Worm (Caenorhabditis elegans) whole organism, young adult: Measurements from ENCODE around the gene W06G6.2.

Experiments
- B0019.2 ChIP-seq: fragments of 200-800 bp; sonication (Bioruptor generic); conservative IDR thresholded peaks from 2 replicates; pipeline ENCODE4 v1.3.6; 2022; ENCODE audit warnings: missing genetic modification reagents, missing genetic modification characterization, missing compliant biosample characterization
- B0035.1 ChIP-seq: sonication (generic microtip); optimal IDR thresholded peaks from 2 replicates; lab custom pipeline; 2016; ENCODE audit warnings: missing genetic modification characterization, mild to moderate bottlenecking, missing compliant biosample characterization, missing genotype, missing genetic modification reagents
- C06A6.2 ChIP-seq: fragments of 200-800 bp; sonication (Bioruptor generic); conservative IDR thresholded peaks from 2 replicates; pipeline ENCODE4 v1.3.6; 2022; ENCODE audit warnings: missing genetic modification characterization, missing compliant biosample characterization
- F49E8.2 ChIP-seq: sonication (generic microtip); optimal IDR thresholded peaks from 3 replicates; lab custom pipeline; 2017; ENCODE audit warnings: missing genetic modification characterization, mild to moderate bottlenecking, missing compliant biosample characterization, antibody characterized with exemption, moderate library complexity; ENCODE audit not compliant: insufficient read depth
- F52B5.7 ChIP-seq: sonication (generic microtip); optimal IDR thresholded peaks from 2 replicates; lab custom pipeline; 2016; ENCODE audit warnings: mild to moderate bottlenecking, missing genetic modification characterization, missing compliant biosample characterization
- F55B11.4 ChIP-seq: sonication (generic microtip); optimal IDR thresholded peaks from 2 replicates; lab custom pipeline; 2016; ENCODE audit warnings: missing compliant biosample characterization, missing genetic modification characterization, borderline replicate concordance; ENCODE audit not compliant: insufficient read depth
- Y53F4B.3 ChIP-seq: fragments of 200-800 bp; sonication (Bioruptor generic); IDR thresholded peaks from 2 replicates; pipeline ENCODE4 v1.3.6; 2022; ENCODE audit warnings: missing genetic modification reagents, missing genetic modification characterization, missing compliant biosample characterization
- Y56A3A.18 ChIP-seq: fragments of 200-800 bp; sonication (Bioruptor generic); IDR thresholded peaks from 2 replicates; pipeline ENCODE4 v1.3.6; 2022; ENCODE audit warnings: missing genetic modification reagents, missing genetic modification characterization, missing compliant biosample characterization
- Y67H2A.10 ChIP-seq: fragments of 200-800 bp; sonication (Bioruptor generic); conservative IDR thresholded peaks from 2 replicates; pipeline ENCODE4 v1.3.6; 2022; ENCODE audit warnings: missing genetic modification reagents, missing genetic modification characterization, missing compliant biosample characterization
- Y95B8A.8 ChIP-seq: fragments of 200-800 bp; sonication (Bioruptor generic); IDR thresholded peaks from 2 replicates; pipeline ENCODE4 v1.3.6; 2022; ENCODE audit warnings: missing genetic modification reagents, missing genetic modification characterization, missing compliant biosample characterization
- atf-7 ChIP-seq: sonication (generic microtip); optimal IDR thresholded peaks from 2 replicates; lab custom pipeline; 2017; ENCODE audit warnings: mild to moderate bottlenecking, missing genetic modification characterization, missing compliant biosample characterization
- athp-1 ChIP-seq: sonication (generic microtip); optimal IDR thresholded peaks from 2 replicates; lab custom pipeline; 2017; ENCODE audit warnings: mild to moderate bottlenecking, missing genetic modification characterization, missing compliant biosample characterization
- cebp-1 ChIP-seq, 2 experiments: fragments of 200-800 bp in 1 of 2; sonication (Bioruptor generic) in 1 of 2; sonication (generic microtip) in 1 of 2; IDR thresholded peaks in 1 of 2; optimal IDR thresholded peaks in 1 of 2; 2 replicates each; pipeline versions ENCODE4 v1.3.6 to Lab custom; 2017 to 2022; ENCODE audit warnings: missing compliant biosample characterization in 2 of 2, missing genetic modification characterization in 2 of 2, mild to moderate bottlenecking in 1 of 2, missing genetic modification reagents in 1 of 2, moderate library complexity in 1 of 2
- ceh-40 ChIP-seq: fragments of 200-800 bp; sonication (Bioruptor generic); IDR thresholded peaks from 2 replicates; pipeline ENCODE4 v1.3.6; 2022; ENCODE audit warnings: missing genetic modification characterization, missing compliant biosample characterization
- ceh-79 ChIP-seq: sonication (generic microtip); optimal IDR thresholded peaks from 2 replicates; lab custom pipeline; 2017; ENCODE audit warnings: mild to moderate bottlenecking, missing genetic modification characterization, missing compliant biosample characterization
- die-1 ChIP-seq: sonication (generic microtip); optimal IDR thresholded peaks from 2 replicates; lab custom pipeline; 2016; ENCODE audit warnings: missing genotype, mild to moderate bottlenecking, missing genetic modification characterization, missing compliant biosample characterization
- egl-18 ChIP-seq: fragments of 200-800 bp; sonication (Bioruptor generic); IDR thresholded peaks from 2 replicates; pipeline ENCODE4 v1.3.6; 2022; ENCODE audit warnings: missing genetic modification reagents, missing genetic modification characterization, missing compliant biosample characterization
- ets-4 ChIP-seq: fragments of 200-800 bp; sonication (Bioruptor generic); optimal IDR thresholded peaks from 2 replicates; lab custom pipeline; 2018; ENCODE audit warnings: mild to moderate bottlenecking, missing genetic modification characterization, missing compliant biosample characterization
- fkh-3 ChIP-seq: sonication (generic microtip); optimal IDR thresholded peaks from 2 replicates; lab custom pipeline; 2016; ENCODE audit warnings: mild to moderate bottlenecking, missing genetic modification characterization, missing compliant biosample characterization
- him-1 ChIP-seq: sonication (generic microtip); optimal IDR thresholded peaks from 2 replicates; lab custom pipeline; 2016; ENCODE audit warnings: missing genotype, missing genetic modification reagents, missing genetic modification characterization, missing compliant biosample characterization
- hmg-20 ChIP-seq: fragments of 200-800 bp; sonication (Bioruptor generic); IDR thresholded peaks from 2 replicates; pipeline ENCODE4 v1.3.6; 2022; ENCODE audit warnings: missing genetic modification reagents, missing genetic modification characterization, missing compliant biosample characterization
- hrde-1 ChIP-seq: sonication (generic microtip); optimal IDR thresholded peaks from 2 replicates; lab custom pipeline; 2016; ENCODE audit warnings: missing genetic modification characterization, mild to moderate bottlenecking, missing compliant biosample characterization, moderate library complexity, missing genotype, missing genetic modification reagents, borderline replicate concordance
- lin-54 ChIP-seq: fragments of 200-800 bp; sonication (Bioruptor generic); optimal IDR thresholded peaks from 2 replicates; lab custom pipeline; 2018; ENCODE audit warnings: mild to moderate bottlenecking, missing genetic modification characterization, missing compliant biosample characterization
- lsl-1 ChIP-seq: fragments of 200-800 bp; sonication (Bioruptor generic); optimal IDR thresholded peaks from 2 replicates; lab custom pipeline; 2018; ENCODE audit warnings: mild to moderate bottlenecking, missing genetic modification characterization, moderate library complexity, missing compliant biosample characterization
- madf-8 ChIP-seq: fragments of 200-800 bp; sonication (Bioruptor generic); conservative IDR thresholded peaks from 2 replicates; pipeline ENCODE4 v1.3.6; 2022; ENCODE audit warnings: missing genetic modification reagents, missing genetic modification characterization, missing compliant biosample characterization
- mel-28 ChIP-seq: sonication (generic microtip); optimal IDR thresholded peaks from 2 replicates; lab custom pipeline; 2016; ENCODE audit warnings: borderline replicate concordance, mild to moderate bottlenecking, missing genetic modification characterization, missing compliant biosample characterization
- nhr-120 ChIP-seq: fragments of 200-800 bp; sonication (Bioruptor generic); IDR thresholded peaks from 2 replicates; pipeline ENCODE4 v1.3.6; 2022; ENCODE audit warnings: missing genetic modification characterization, missing compliant biosample characterization
- nhr-27 ChIP-seq: fragments of 200-800 bp; sonication (Bioruptor generic); optimal IDR thresholded peaks from 2 replicates; lab custom pipeline; 2018; ENCODE audit warnings: mild to moderate bottlenecking, missing genetic modification characterization, moderate library complexity, missing compliant biosample characterization
- nhr-90 ChIP-seq: sonication (generic microtip); optimal IDR thresholded peaks from 2 replicates; lab custom pipeline; 2016; ENCODE audit warnings: missing genotype, mild to moderate bottlenecking, missing genetic modification characterization, missing compliant biosample characterization
- pha-4 ChIP-seq: fragments of 150-350 bp; sonication (generic microtip); optimal IDR thresholded peaks from 2 replicates; lab custom pipeline; 2014; ENCODE audit warnings: missing biosample characterization, missing genetic modification reagents, missing genetic modification characterization
- rec-8 ChIP-seq, 2 experiments: sonication (generic microtip); optimal IDR thresholded peaks; 2 replicates each; lab custom pipeline; 2016; ENCODE audit warnings: mild to moderate bottlenecking in 2 of 2, missing genetic modification characterization in 2 of 2, missing genetic modification reagents in 2 of 2, missing genotype in 2 of 2, missing biosample characterization in 1 of 2, missing compliant biosample characterization in 1 of 2, moderate library complexity in 1 of 2
- repo-1 ChIP-seq: sonication (generic microtip); optimal IDR thresholded peaks from 2 replicates; lab custom pipeline; 2017; ENCODE audit warnings: mild to moderate bottlenecking, missing genetic modification characterization, missing compliant biosample characterization
- sdz-38 ChIP-seq: sonication (generic microtip); optimal IDR thresholded peaks from 2 replicates; lab custom pipeline; 2016; ENCODE audit warnings: missing genotype, missing genetic modification characterization, missing compliant biosample characterization
- snpc-1.1 ChIP-seq: sonication (generic microtip); optimal IDR thresholded peaks from 2 replicates; lab custom pipeline; 2017; ENCODE audit warnings: missing genetic modification characterization, mild to moderate bottlenecking, missing compliant biosample characterization, antibody characterized with exemption, moderate library complexity, missing genotype, missing genetic modification reagents; ENCODE audit not compliant: insufficient read depth
- snpc-1.3 ChIP-seq: sonication (generic microtip); optimal IDR thresholded peaks from 2 replicates; lab custom pipeline; 2017; ENCODE audit warnings: missing genetic modification characterization, mild to moderate bottlenecking, missing compliant biosample characterization, antibody characterized with exemption, moderate library complexity, missing genotype, missing genetic modification reagents; ENCODE audit not compliant: insufficient read depth
- snpc-3.4 ChIP-seq: sonication (generic microtip); optimal IDR thresholded peaks from 2 replicates; lab custom pipeline; 2017; ENCODE audit warnings: missing genetic modification characterization, mild to moderate bottlenecking, missing compliant biosample characterization, antibody characterized with exemption, moderate library complexity, missing genotype, missing genetic modification reagents
- snpc-4 ChIP-seq, 5 experiments: fragments of 150-350 bp in 1 of 5; sonication (generic microtip) in 4 of 5; optimal IDR thresholded peaks; 2 replicates each; lab custom pipeline; 2014 to 2018; ENCODE audit warnings: missing genetic modification characterization in 5 of 5, missing biosample characterization in 3 of 5, antibody characterized with exemption in 2 of 5, mild to moderate bottlenecking in 2 of 5, missing compliant biosample characterization in 2 of 5, missing genotype in 2 of 5, moderate library complexity in 2 of 5, missing genetic modification reagents in 1 of 5
- tlf-1 ChIP-seq: fragments of 200-800 bp; sonication (Bioruptor generic); optimal IDR thresholded peaks from 2 replicates; lab custom pipeline; 2018; ENCODE audit warnings: mild to moderate bottlenecking, missing genetic modification characterization, missing compliant biosample characterization
- unc-62 ChIP-seq: fragments of 150-350 bp; optimal IDR thresholded peaks from 2 replicates; lab custom pipeline; 2014; ENCODE audit warnings: missing biosample characterization, missing genetic modification reagents, missing genetic modification characterization
- ztf-22 ChIP-seq: fragments of 200-800 bp; sonication (Bioruptor generic); optimal IDR thresholded peaks from 2 replicates; lab custom pipeline; 2018; ENCODE audit warnings: mild to moderate bottlenecking, missing genetic modification characterization, moderate library complexity, missing compliant biosample characterization
- ztf-25 ChIP-seq: fragments of 200-800 bp; sonication (Bioruptor generic); IDR thresholded peaks from 2 replicates; pipeline ENCODE4 v1.3.6; 2022; ENCODE audit warnings: missing genetic modification reagents, missing genetic modification characterization, missing compliant biosample characterization
- ztf-26 ChIP-seq: sonication (generic microtip); optimal IDR thresholded peaks from 2 replicates; lab custom pipeline; 2017; ENCODE audit warnings: missing genetic modification characterization, missing compliant biosample characterization
- ztf-6 ChIP-seq: fragments of 200-800 bp; sonication (Bioruptor generic); IDR thresholded peaks from 2 replicates; pipeline ENCODE4 v1.3.6; 2022; ENCODE audit warnings: missing genetic modification reagents, missing genetic modification characterization, missing compliant biosample characterization

W06G6.2 gene

DNA sequence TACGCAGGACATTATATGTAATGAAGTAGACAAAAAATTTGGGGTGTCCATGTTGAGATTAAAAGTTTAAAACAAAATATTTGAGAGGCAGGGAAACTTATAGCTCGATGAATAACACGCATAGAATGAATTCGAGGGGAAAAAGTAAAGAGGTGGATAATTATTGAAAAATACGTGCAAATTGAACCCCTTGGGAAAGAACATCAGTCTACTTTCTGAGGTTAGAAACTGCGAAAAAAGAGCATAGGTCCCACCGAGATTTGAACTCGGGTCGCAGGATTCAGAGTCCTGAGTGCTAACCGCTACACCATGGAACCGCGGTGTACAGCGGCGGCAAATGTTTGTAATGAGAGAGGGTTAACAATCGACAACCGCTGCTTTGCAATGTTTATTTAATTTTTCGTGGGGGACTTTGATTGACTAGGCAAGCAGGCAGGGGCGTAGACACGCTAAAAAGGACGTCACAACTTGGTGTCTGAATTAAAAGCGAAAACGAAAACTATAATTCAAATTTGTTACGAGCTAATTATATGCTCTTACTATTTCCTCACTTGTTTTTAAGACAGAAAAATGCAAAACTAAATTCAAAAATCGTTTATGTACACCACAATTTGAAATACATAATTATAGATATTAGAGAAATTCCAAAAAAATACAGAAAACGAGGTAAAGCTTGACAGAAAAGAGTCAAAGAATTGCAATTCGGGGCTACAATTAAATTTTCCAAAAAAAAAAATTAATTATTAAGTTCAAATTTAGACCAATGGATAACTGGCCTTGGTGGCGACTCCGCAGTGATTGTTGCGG, 36.9 kb upstream of the W06G6.2 start, which contains the start of gene srh-269 (continued):
- TF ChIP-seq F55B11.4 (tag; lab: Kevin White, UChicago) (no peak), lin-54 (peak; percentile 77), nhr-90 (tag; lab: Kevin White, UChicago) (peak; percentile 64), die-1 (peak; percentile 85), snpc-3.4 (tag; lab: Kevin White, UChicago) (peak; percentile 72), ztf-26 (tag; lab: Kevin White, UChicago) (peak; percentile 81), sdz-38 (no peak), nhr-120 (0 out of 2 replicates have a peak, but pooled peaks have one; percentile 76), ets-4 (GFP tag; lab: Kevin White, UChicago) (peak; percentile 91), hmg-20 (GFP tag; lab: Robert Waterston, UW) (peak; percentile 35; the same call in 1 of the 2 replicates), tlf-1 (GFP tag; lab: Kevin White, UChicago) (peak; percentile 70), Y53F4B.3 (GFP tag; lab: Robert Waterston, UW) (no peak), ztf-6 (GFP tag; lab: Robert Waterston, UW) (0 out of 2 replicates have a peak, but pooled peaks have one; percentile 6), pha-4 (tag; lab: Kevin White, UChicago) (no peak), B0035.1 (tag; lab: Kevin White, UChicago) (peak; percentile 76), B0019.2 (GFP tag; lab: Robert Waterston, UW) (no peak), fkh-3 (tag; lab: Kevin White, UChicago) (peak; percentile 95), ztf-25 (GFP tag; lab: Robert Waterston, UW) (peak; percentile 90), madf-8 (GFP tag; lab: Robert Waterston, UW) (0 out of 2 replicates have a peak, but pooled peaks have one; percentile 17), unc-62 (no peak), snpc-1.3 (peak; percentile 72), cebp-1 (GFP tag; IDR thresholded peaks at IDR 0.05; lab: Robert Waterston, UW) (peak; percentile 56; the same call in 1 of the 2 replicates), cebp-1 (tag; optimal IDR thresholded peaks at IDR 0.05; lab: Kevin White, UChicago) (peak; percentile 84), ceh-40 (GFP tag; lab: Robert Waterston, UW) (no peak), C06A6.2 (GFP tag; lab: Robert Waterston, UW) (peak; percentile 77), F52B5.7 (tag; lab: Kevin White, UChicago) (peak; percentile 96), Y56A3A.18 (GFP tag; lab: Robert Waterston, UW) (peak; percentile 98), nhr-27 (tag; lab: Kevin White, UChicago) (no peak), Y67H2A.10 (GFP tag; lab: Robert Waterston, UW) (peak; percentile 60; the same call in 1 of the 2 replicates), repo-1 (tag; lab: Kevin White, UChicago) (peak; percentile 94), hrde-1 (tag; lab: Kevin White, UChicago) (peak; percentile 7), mel-28 (tag; lab: Kevin White, UChicago) (peak; percentile 13), lsl-1 (peak; percentile 20), rec-8 (tag; optimal IDR thresholded peaks at IDR 0.05; lab: Kevin White, UChicago) (peak in 1 of 2 experiments; percentile 39), ceh-79 (peak; percentile 93), ztf-22 (GFP tag; lab: Kevin White, UChicago) (no peak), F49E8.2 (tag; lab: Kevin White, UChicago) (peak; percentile 29), him-1 (tag; lab: Kevin White, UChicago) (peak; percentile 87), snpc-1.1 (peak; percentile 67), egl-18 (GFP tag; lab: Robert Waterston, UW) (no peak), atf-7 (peak; percentile 90), Y95B8A.8 (GFP tag; lab: Robert Waterston, UW) (peak; percentile 79), snpc-4 (GFP tag; optimal IDR thresholded peaks at IDR 0.05; lab: Kevin White, UChicago) (peak; percentile 51), snpc-4 (tag; optimal IDR thresholded peaks at IDR 0.05; lab: Kevin White, UChicago) (peak; percentile 30 to 86 (median 58)), athp-1 (tag; lab: Kevin White, UChicago) (peak; percentile 58)
